Worm (Caenorhabditis elegans) whole organism, L4/young adult: Measurements from ENCODE around the gene col-141.

Source experiments
- W03F9.2 ChIP-seq: fragments of 150-350 bp; optimal IDR thresholded peaks from 2 replicates; lab custom pipeline; 2014; ENCODE audit warnings: missing biosample characterization, missing genetic modification characterization
- dao-5 ChIP-seq: sonication (generic microtip); optimal IDR thresholded peaks from 2 replicates; lab custom pipeline; 2016; ENCODE audit warnings: missing genotype, missing genetic modification characterization, moderate library complexity, missing compliant biosample characterization
- him-1 ChIP-seq: sonication (generic microtip); optimal IDR thresholded peaks from 2 replicates; lab custom pipeline; 2016; ENCODE audit warnings: missing genotype, missing genetic modification reagents, missing genetic modification characterization, missing compliant biosample characterization

The col-141 gene

DNA sequence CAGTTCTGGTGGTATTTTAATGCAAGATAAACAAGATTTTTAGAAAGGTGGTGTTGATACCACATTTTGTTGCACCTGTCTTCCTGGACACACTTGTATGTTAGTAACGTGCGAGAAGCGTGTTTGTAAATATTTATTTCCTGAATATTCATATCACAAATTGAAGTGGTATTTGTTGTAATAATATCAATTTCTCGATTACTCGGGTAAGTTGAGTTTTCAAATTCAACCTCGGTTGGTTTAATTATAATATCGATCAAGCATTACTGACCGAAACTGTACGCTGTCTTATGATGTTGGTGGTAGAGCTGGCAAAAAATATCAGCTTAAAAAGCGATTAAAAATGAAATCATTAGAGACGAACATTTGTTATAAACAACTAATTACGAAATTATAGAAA is 25.5 kb upstream of the col-141 start, which contains the start of gene dmsr-11:
Gene dmsr-11 (minus strand): TSS at position 101 of the 400 bp plus-strand sequence.
- TF ChIP-seq dao-5 (tag; lab: Kevin White, UChicago): no peak
- no peak for TF ChIP-seq him-1 (tag; lab: Kevin White, UChicago)

DNA sequence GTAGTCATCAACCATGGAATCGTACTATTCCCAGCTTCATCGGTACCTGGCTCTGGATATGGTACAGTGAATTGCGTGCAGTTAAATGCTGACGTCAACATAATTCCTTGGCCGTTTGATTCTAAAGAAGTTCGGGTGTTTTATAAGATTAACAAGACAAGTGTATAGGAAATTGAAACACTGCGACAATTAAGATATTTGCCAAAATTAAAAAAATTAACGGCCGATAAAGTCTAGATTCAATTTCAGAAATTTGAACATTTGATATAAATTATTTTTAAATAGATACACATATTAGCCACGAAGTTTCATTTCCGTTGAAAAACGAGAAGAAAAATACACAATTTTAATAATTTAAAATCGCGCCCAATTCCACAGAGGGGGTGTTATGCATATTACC is 23.2 kb upstream of the col-141 start, which contains the start of gene dmsr-12:
Gene dmsr-12 (minus strand): TSS at position 101 of the 400 bp plus-strand sequence.
- TF ChIP-seq him-1 (tag; lab: Kevin White, UChicago): no peak
- TF ChIP-seq dao-5 (tag; lab: Kevin White, UChicago): no peak
- TF ChIP-seq W03F9.2 (tag; lab: Kevin White, UChicago): no peak

- TF ChIP-seq him-1 (tag; lab: Kevin White, UChicago) (no peak), W03F9.2 (tag; lab: Kevin White, UChicago) (no peak), dao-5 (tag; lab: Kevin White, UChicago) (no peak)
These were observed 20.5 kb upstream of the col-141 start, which contains the start of gene dmsr-16 for ce11 chrV:6808962-6809361. Gene dmsr-16, minus strand, starts transcription at chrV:6809062.

DNA sequence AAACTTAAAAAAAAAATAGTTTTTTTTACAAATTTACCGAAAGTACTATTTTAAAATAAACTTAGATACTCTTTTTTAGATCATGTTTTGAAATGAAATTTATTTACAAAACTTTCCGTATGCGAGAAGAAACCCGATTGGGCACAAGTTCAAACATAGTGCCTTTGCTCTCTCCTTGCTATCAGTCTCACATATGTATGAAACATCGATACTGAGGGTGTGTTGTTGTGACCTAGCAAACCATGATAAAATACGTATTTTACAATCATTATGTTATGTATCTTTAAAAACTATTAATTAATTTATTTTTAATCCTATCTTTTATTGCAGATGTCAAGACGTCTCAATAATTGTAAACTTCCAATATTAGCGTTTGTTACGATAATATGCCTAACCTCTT is 19.4 kb upstream of the col-141 start:
- no peak for TF ChIP-seq him-1 (tag; lab: Kevin White, UChicago)
- TF ChIP-seq dao-5 (tag; lab: Kevin White, UChicago): no peak
- no peak for TF ChIP-seq W03F9.2 (tag; lab: Kevin White, UChicago)

DNA sequence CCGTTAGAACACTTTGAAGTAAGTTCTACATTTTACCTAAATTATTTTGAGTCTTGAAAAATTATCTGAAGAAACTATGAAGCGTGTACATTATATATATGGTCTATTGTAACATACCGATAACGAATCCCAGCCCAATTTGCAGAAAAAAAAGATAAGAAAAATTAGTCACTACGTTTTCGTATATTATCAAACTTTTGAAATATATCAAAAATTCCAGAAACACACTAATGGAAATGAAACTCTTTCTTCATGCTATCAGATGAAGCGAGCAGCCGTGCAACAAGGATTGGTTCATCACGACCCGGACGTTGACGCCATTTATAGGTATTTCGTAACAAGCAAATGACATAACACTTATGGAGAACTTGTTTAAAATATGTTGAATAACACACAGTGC is 17.6 kb upstream of the col-141 start:
- TF ChIP-seq him-1 (tag; lab: Kevin White, UChicago): no peak
- no peak for TF ChIP-seq dao-5 (tag; lab: Kevin White, UChicago)
- TF ChIP-seq W03F9.2 (tag; lab: Kevin White, UChicago): no peak

- no peak for TF ChIP-seq dao-5 (tag; lab: Kevin White, UChicago)
- TF ChIP-seq him-1 (tag; lab: Kevin White, UChicago): no peak
- TF ChIP-seq W03F9.2 (tag; lab: Kevin White, UChicago): no peak
These were observed 15.6 kb upstream of the col-141 start for ce11 chrV:6813862-6814261.

DNA sequence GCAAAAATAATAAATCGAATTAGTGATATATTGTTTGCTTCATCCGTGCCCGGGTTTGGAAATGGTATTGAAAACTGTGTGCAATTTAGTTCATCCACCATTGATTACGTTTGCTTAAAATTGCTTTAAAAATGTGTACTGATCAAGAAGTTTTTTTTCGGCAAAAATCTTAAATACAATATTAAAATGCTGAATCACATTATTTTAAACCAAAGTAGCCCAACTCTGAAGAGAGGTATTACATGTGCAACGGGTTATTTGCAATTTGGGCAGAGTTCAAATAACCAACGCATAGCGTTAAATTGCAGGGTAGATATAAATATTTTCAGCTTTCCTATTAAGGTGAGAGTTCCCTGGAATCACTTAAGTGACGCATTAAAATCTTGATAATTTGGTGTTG is 12.3 kb upstream of the col-141 start, which contains the start of gene dmsr-14:
Gene dmsr-14 (minus strand): TSS at position 101 of the 400 bp plus-strand sequence.
- TF ChIP-seq dao-5 (tag; lab: Kevin White, UChicago) (no peak), W03F9.2 (tag; lab: Kevin White, UChicago) (no peak), him-1 (tag; lab: Kevin White, UChicago) (no peak)

ce11 chrV:6819812-6820211 is 9.7 kb upstream of the col-141 start, which contains the start of gene dmsr-13:
Gene dmsr-13, minus strand, starts transcription at chrV:6819912.
- TF ChIP-seq him-1 (tag; lab: Kevin White, UChicago): no peak
- TF ChIP-seq dao-5 (tag; lab: Kevin White, UChicago): no peak
- no peak for TF ChIP-seq W03F9.2 (tag; lab: Kevin White, UChicago)

ce11 chrV:6821509-6821908 is 8.0 kb upstream of the col-141 start, which contains the start of gene T15B7.8:
Gene T15B7.8, plus strand, starts transcription at chrV:6821809.
- no peak for TF ChIP-seq him-1 (tag; lab: Kevin White, UChicago)
- no peak for TF ChIP-seq W03F9.2 (tag; lab: Kevin White, UChicago)
- TF ChIP-seq dao-5 (tag; lab: Kevin White, UChicago): no peak

ce11 chrV:6823432-6823831 is 6.1 kb upstream of the col-141 start:
- TF ChIP-seq dao-5 (tag; lab: Kevin White, UChicago) (no peak), him-1 (tag; lab: Kevin White, UChicago) (no peak), W03F9.2 (tag; lab: Kevin White, UChicago) (no peak)

ce11 chrV:6828786-6829185 is 718 bp upstream of the col-141 start, which contains the start of gene dmsr-15:
Gene dmsr-15, minus strand, starts transcription at chrV:6828886.
- TF ChIP-seq him-1 (tag; lab: Kevin White, UChicago): no peak

- TF ChIP-seq dao-5 (tag; lab: Kevin White, UChicago): no peak
- TF ChIP-seq him-1 (tag; lab: Kevin White, UChicago): no peak
- no peak for TF ChIP-seq W03F9.2 (tag; lab: Kevin White, UChicago)
These were observed 571 bp downstream of the col-141 start for ce11 chrV:6830075-6830474.

DNA sequence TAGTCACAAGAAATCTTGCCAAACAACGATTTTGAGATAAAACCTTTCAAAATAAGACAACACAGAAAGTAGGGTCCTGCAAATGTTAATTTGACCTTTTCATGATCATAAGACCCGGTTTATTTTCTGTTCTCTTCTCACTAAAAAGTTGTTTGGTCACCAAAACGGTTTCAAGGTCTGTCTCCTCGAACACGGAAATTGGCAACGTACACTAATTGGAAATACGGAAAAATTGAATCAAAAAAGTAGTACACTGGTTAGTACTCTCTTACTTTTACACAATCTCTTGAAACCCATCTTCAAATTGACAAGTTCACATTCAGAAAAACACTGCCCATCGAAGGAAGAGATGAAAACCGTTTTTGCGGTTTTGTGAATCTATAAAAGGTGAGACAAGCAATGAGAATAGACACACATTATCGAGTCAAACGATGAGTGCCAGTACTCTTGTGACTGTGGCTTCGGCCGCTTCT is 1.3 kb downstream of the col-141 start, which contains the start of gene col-142:
Gene col-142 (plus strand): TSS at position 423 of the 473 bp plus-strand sequence.
- TF ChIP-seq W03F9.2 (tag; lab: Kevin White, UChicago) (no peak), dao-5 (tag; lab: Kevin White, UChicago) (no peak), him-1 (tag; lab: Kevin White, UChicago) (no peak)

DNA sequence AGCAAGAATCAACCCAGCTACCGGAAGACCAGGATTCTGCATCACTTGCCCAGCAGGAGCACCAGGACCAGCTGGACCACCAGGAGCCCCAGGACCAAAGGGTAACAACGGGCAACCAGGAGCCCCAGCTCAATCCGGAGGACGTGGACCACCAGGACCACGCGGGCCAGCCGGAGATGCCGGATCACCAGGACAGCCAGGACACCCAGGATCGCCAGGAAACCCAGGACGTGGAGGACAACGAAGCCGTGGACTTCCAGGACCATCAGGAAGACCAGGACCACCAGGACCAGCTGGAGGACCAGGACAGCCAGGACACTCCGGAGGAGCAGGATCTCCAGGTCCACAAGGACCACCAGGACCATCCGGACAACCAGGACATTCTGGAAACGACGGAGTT is 2.0 kb downstream of the col-141 start:
- TF ChIP-seq him-1 (tag; lab: Kevin White, UChicago) (no peak), W03F9.2 (tag; lab: Kevin White, UChicago) (no peak), dao-5 (tag; lab: Kevin White, UChicago) (no peak)
